Fruit fly (Drosophila melanogaster): ENCODE results near the gene CG6733.

The CG6733 gene

DNA sequence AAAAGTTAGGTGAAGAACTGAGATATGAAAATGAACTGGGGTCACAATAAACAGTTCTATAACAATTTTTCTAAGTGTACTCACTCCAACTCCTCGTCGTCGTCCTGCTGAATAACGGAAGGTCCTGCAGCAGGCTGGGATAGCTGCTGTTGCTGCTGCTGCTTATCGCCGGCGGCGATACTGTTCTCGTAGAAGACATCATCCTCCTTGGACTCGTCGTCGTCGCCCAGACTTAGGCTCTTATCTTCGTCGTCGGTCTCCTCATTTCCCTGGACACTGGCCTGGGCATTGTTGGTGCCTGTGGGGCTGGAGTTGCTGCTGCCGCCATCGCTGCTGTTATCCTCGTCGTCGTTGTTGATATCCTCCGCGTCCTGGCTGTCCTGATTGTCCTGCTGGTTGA is 16.3 kb upstream of the CG6733 start:
- TF ChIP-seq CG14655 (GFP tag; optimal IDR thresholded peaks at IDR 0.05): no peak
- TF ChIP-seq CG4496 (GFP tag; IDR thresholded peaks at IDR 0.05): no peak

DNA sequence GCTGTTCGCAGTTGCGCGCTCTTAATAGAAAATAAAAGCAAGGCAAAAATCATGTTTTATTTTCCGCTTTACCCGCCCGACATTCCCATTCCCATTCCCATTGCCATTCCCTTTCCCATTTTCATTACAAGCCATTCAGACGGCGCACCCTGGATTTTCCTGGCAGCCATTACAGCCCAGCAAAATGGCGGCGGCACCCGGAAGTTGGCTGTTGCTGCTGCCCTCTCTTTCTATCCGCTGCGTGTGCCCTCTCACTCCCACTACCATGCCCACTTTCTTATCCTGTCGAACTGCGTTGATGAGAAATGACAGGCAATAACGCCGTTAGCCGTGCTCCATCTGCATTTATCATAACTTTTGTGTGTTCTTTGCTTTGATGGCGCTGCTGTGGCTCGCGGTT is 9.3 kb upstream of the CG6733 start:
- TF ChIP-seq CG9948 (tag; optimal IDR thresholded peaks at IDR 0.05) (no peak), Pif1B (GFP tag; optimal IDR thresholded peaks at IDR 0.05) (no peak), fd96Ca (GFP tag; IDR thresholded peaks at IDR 0.05) (no peak), CG4496 (GFP tag; IDR thresholded peaks at IDR 0.05) (no peak), CG32121 (GFP tag; IDR thresholded peaks at IDR 0.05) (no peak), rn (GFP tag; IDR thresholded peaks at IDR 0.05) (no peak), Pif1A (GFP tag; optimal IDR thresholded peaks at IDR 0.05) (no peak), CG8159 (tag; optimal IDR thresholded peaks at IDR 0.05) (no peak), CG8301 (tag; optimal IDR thresholded peaks at IDR 0.05) (no peak), D1 (tag; optimal IDR thresholded peaks at IDR 0.05) (no peak), CG17806 (tag; optimal IDR thresholded peaks at IDR 0.05) (no peak)

DNA sequence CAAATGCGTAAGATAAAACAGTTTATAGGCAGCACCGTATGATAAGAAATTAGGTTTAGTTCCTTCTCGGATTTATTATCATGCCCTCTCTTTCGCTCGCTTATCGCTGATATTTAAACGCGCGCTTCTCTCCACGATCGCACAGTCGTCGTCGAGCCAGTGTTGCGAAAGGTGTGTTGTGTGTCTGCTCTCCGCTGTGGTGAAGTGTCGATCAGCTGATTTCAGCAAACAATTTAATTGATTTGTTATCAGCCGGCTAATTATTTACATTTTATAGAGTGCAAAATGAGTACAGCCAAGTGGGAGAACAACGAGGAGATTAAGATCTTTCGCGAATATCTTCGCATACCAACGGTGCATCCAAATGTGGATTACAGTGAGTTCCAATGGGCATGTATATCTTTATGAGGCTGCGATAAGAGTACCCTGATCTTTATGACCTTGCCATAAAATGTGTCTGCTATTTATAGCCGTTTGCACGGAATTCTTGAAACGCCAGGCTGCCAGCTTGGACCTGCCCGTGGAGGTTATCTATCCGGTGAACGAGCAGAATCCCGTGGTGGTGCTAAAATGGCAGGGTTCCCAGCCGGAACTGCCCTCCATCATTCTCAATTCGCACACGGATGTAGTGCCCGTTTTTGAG is 5.8 kb upstream of the CG6733 start, which contains the start of the genes CG17110 and CG6726:
Gene CG17110 (plus strand): TSS at position 139 of the 643 bp plus-strand sequence.
Gene CG6726 (plus strand): TSS at position 139 of the 643 bp plus-strand sequence.
- TF ChIP-seq EcR (GFP tag; optimal IDR thresholded peaks at IDR 0.05) (no peak), CG13204 (GFP tag; optimal IDR thresholded peaks at IDR 0.05) (no peak), CG9948 (tag; optimal IDR thresholded peaks at IDR 0.05) (no peak), D1 (tag; optimal IDR thresholded peaks at IDR 0.05) (no peak), Ets98B (GFP tag; IDR thresholded peaks at IDR 0.05) (no peak), CG14655 (GFP tag; optimal IDR thresholded peaks at IDR 0.05) (no peak), CG8159 (tag; optimal IDR thresholded peaks at IDR 0.05) (no peak), Pif1A (GFP tag; optimal IDR thresholded peaks at IDR 0.05) (no peak), CG12605 (GFP tag; IDR thresholded peaks at IDR 0.05) (no peak), CG17806 (tag; optimal IDR thresholded peaks at IDR 0.05) (no peak), CG4496 (GFP tag; IDR thresholded peaks at IDR 0.05) (no peak), CG8301 (tag; optimal IDR thresholded peaks at IDR 0.05) (no peak), Snoo (tag; optimal IDR thresholded peaks at IDR 0.05) (no peak)

DNA sequence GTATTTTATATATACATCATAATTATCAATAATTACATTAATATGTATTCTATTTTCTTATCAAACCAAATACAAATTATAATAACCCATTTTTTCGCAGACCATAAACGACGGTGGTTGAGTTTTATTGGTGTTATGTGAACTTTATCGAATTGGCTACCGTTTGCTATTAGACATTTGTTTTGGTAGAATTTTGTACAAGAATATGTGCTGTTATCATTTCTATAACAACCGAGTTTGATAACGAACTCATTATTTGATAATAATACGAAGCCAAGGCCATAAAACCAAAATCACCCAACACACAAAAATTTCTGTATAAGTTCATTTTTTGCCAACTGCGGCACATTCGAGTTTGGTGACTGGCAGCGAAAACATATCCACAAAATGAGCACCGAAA is 2.2 kb upstream of the CG6733 start, which contains the start of gene CG17109:
Gene CG17109 (plus strand): TSS at position 345 of the 400 bp plus-strand sequence.
- TF ChIP-seq CG13204 (GFP tag; optimal IDR thresholded peaks at IDR 0.05) (no peak), CG32121 (GFP tag; IDR thresholded peaks at IDR 0.05) (no peak), CG17806 (tag; optimal IDR thresholded peaks at IDR 0.05) (no peak), Snoo (tag; optimal IDR thresholded peaks at IDR 0.05) (no peak), rn (GFP tag; IDR thresholded peaks at IDR 0.05) (no peak), CG9948 (tag; optimal IDR thresholded peaks at IDR 0.05) (no peak), CG34367 (tag; optimal IDR thresholded peaks at IDR 0.05) (no peak), fd96Ca (GFP tag; IDR thresholded peaks at IDR 0.05) (no peak), gl (tag; optimal IDR thresholded peaks at IDR 0.05) (no peak), CG14655 (GFP tag; optimal IDR thresholded peaks at IDR 0.05) (no peak), CG12605 (GFP tag; IDR thresholded peaks at IDR 0.05) (no peak), CG8159 (tag; optimal IDR thresholded peaks at IDR 0.05) (no peak), Ets98B (GFP tag; IDR thresholded peaks at IDR 0.05) (no peak), Pif1A (GFP tag; optimal IDR thresholded peaks at IDR 0.05) (no peak), EcR (GFP tag; optimal IDR thresholded peaks at IDR 0.05) (no peak), CG10348 (GFP tag; IDR thresholded peaks at IDR 0.05) (no peak), Pif1B (GFP tag; optimal IDR thresholded peaks at IDR 0.05) (no peak), CG15710 (tag; optimal IDR thresholded peaks at IDR 0.05) (no peak), CG8301 (tag; optimal IDR thresholded peaks at IDR 0.05) (no peak), D1 (tag; optimal IDR thresholded peaks at IDR 0.05) (no peak)

DNA sequence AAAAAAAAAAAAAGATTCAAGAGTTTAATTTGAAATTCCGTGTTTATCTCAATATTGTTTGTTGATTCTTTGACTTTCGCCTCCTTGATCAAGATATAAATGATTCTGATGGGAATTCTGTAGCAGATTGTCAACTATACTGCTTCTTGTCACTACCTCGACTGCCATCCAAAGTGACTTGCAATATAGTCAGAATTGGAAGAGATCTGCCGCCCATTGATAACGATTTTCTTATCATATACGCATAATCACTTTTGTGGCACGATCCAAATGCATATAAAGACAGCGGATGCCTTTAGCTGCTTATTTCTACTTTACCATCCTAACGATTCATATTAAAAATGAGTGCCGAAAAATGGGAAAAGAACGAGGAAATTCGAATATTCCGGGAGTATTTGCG is 1.7 kb downstream of the CG6733 start, which contains the start of gene CG6738:
Gene CG6738 (plus strand): TSS at position 301 of the 400 bp plus-strand sequence.
- TF ChIP-seq CG13204 (GFP tag; optimal IDR thresholded peaks at IDR 0.05): no peak
- no peak for TF ChIP-seq CG15710 (tag; optimal IDR thresholded peaks at IDR 0.05)
- no peak for TF ChIP-seq CG34367 (tag; optimal IDR thresholded peaks at IDR 0.05)
- no peak for TF ChIP-seq CG8301 (tag; optimal IDR thresholded peaks at IDR 0.05)
- no peak for TF ChIP-seq EcR (GFP tag; optimal IDR thresholded peaks at IDR 0.05)
- no peak for TF ChIP-seq fd96Ca (GFP tag; IDR thresholded peaks at IDR 0.05)
- no peak for TF ChIP-seq CG10348 (GFP tag; IDR thresholded peaks at IDR 0.05)
- no peak for TF ChIP-seq CG8159 (tag; optimal IDR thresholded peaks at IDR 0.05)
- TF ChIP-seq rn (GFP tag; IDR thresholded peaks at IDR 0.05): no peak
- TF ChIP-seq CG32121 (GFP tag; IDR thresholded peaks at IDR 0.05): no peak
- TF ChIP-seq Snoo (tag; optimal IDR thresholded peaks at IDR 0.05): no peak
- TF ChIP-seq Pif1B (GFP tag; optimal IDR thresholded peaks at IDR 0.05): no peak
- no peak for TF ChIP-seq Ets98B (GFP tag; IDR thresholded peaks at IDR 0.05)
- no peak for TF ChIP-seq Pif1A (GFP tag; optimal IDR thresholded peaks at IDR 0.05)
- no peak for TF ChIP-seq CG12605 (GFP tag; IDR thresholded peaks at IDR 0.05)
- no peak for TF ChIP-seq CG9948 (tag; optimal IDR thresholded peaks at IDR 0.05)
- TF ChIP-seq CG4496 (GFP tag; IDR thresholded peaks at IDR 0.05): no peak
- TF ChIP-seq CG14655 (GFP tag; optimal IDR thresholded peaks at IDR 0.05): no peak

DNA sequence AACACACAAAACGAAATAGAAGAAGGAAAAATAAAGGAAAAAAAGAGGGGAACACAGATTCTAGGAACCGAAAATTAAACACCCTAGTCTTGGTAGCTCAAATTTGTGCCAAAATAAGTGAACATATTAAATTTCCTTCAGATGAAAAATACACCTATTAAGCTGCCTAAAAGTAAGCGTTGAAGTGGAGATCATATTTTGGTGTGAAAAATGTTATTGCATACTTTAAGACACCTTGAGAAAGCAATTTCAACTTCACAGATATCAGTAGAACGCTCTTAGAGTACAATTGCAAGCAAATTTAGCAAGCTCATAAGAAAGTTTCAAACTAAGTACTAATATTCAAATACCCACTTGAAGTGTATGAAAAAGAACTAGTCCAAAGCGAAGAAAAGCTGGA is 13.2 kb downstream of the CG6733 start:
- TF ChIP-seq CG17806 (tag; optimal IDR thresholded peaks at IDR 0.05) (no peak), CG8159 (tag; optimal IDR thresholded peaks at IDR 0.05) (no peak), CG8301 (tag; optimal IDR thresholded peaks at IDR 0.05) (peak; percentile 15), CG13204 (GFP tag; optimal IDR thresholded peaks at IDR 0.05) (no peak), CG14655 (GFP tag; optimal IDR thresholded peaks at IDR 0.05) (peak; percentile 13), Pif1B (GFP tag; optimal IDR thresholded peaks at IDR 0.05) (no peak)

All from whole organism, pupa.